Worm (Caenorhabditis elegans): ENCODE measurements around the gene apd-3.

DNA sequence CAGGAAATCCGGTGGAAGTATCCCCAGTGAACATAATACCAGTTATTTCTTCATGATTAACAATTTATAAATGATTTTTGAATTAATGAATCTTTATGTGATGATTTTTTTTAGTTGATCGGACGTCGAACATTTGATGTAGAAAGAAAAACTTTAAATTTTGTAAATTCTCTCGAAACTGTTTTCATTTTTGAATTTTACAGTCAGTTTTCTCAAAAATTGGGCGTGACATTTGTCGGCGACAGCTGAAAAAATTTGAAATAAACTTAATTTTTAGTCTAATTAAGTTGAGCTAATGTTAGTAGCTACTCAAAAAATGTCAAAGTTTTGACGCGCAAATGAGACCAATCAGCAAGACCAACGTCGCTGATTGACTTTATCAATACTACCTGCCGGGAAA is 37.2 kb upstream of the apd-3 start, which contains the start of gene srh-60:
- TF ChIP-seq T22C8.4 (GFP tag; IDR thresholded peaks at IDR 0.05) (no peak), klf-2 (GFP tag; conservative IDR thresholded peaks at IDR 0.05) (no peak)
